Fruit fly (Drosophila melanogaster) whole organism, pupa: Measurements from ENCODE around the gene alphaTub85E.
A peak's percentile ranks its signal among the peaks of the same experiment; 100 is the strongest.

Experiments used
- CG10348 ChIP-seq: fragments of 200-800 bp; sonication (Bioruptor generic); IDR thresholded peaks from 2 replicates; pipeline ENCODE4 v1.3.6; 2022; ENCODE audit warnings: missing biosample characterization, missing genetic modification characterization
- CG12605 ChIP-seq: fragments of 200-800 bp; sonication (Bioruptor generic); IDR thresholded peaks from 2 replicates; pipeline ENCODE4 v1.3.6; 2022; ENCODE audit warnings: missing biosample characterization, missing genetic modification characterization
- CG13204 ChIP-seq: fragments of 200-800 bp; sonication (Bioruptor generic); optimal IDR thresholded peaks from 2 replicates; lab custom pipeline; 2018; ENCODE audit warnings: missing biosample characterization, mild to moderate bottlenecking, missing genetic modification characterization, moderate library complexity
- CG14655 ChIP-seq: fragments of 200-800 bp; sonication (Bioruptor generic); optimal IDR thresholded peaks from 3 replicates; lab custom pipeline; 2017; ENCODE audit warnings: mild to moderate bottlenecking, missing biosample characterization, missing genetic modification reagents, missing genetic modification characterization
- CG15710 ChIP-seq: fragments of 200-800 bp; sonication (Bioruptor generic); optimal IDR thresholded peaks from 2 replicates; lab custom pipeline; 2018; ENCODE audit warnings: missing biosample characterization, mild to moderate bottlenecking, missing genetic modification characterization, moderate library complexity
- CG17806 ChIP-seq: fragments of 200-800 bp; sonication (Bioruptor generic); optimal IDR thresholded peaks from 2 replicates; lab custom pipeline; 2018; ENCODE audit warnings: missing biosample characterization, mild to moderate bottlenecking, missing genetic modification characterization, moderate library complexity
- CG32121 ChIP-seq: fragments of 200-800 bp; sonication (Bioruptor generic); IDR thresholded peaks from 2 replicates; pipeline ENCODE4 v1.3.6; 2022; ENCODE audit warnings: missing biosample characterization, missing genetic modification characterization
- CG34367 ChIP-seq: fragments of 200-800 bp; sonication (Bioruptor generic); optimal IDR thresholded peaks from 2 replicates; lab custom pipeline; 2018; ENCODE audit warnings: missing biosample characterization, mild to moderate bottlenecking, missing genetic modification characterization
- CG4496 ChIP-seq: fragments of 200-800 bp; sonication (Bioruptor generic); IDR thresholded peaks from 3 replicates; pipeline ENCODE4 v1.3.6; 2022; ENCODE audit warnings: missing biosample characterization, missing genetic modification characterization
- CG8159 ChIP-seq: fragments of 200-800 bp; sonication (Bioruptor generic); optimal IDR thresholded peaks from 3 replicates; lab custom pipeline; 2018; ENCODE audit warnings: missing biosample characterization, mild to moderate bottlenecking, missing genetic modification characterization, moderate library complexity
- CG8301 ChIP-seq: fragments of 200-800 bp; sonication (Bioruptor generic); optimal IDR thresholded peaks from 2 replicates; lab custom pipeline; 2018; ENCODE audit warnings: missing biosample characterization, mild to moderate bottlenecking, missing genetic modification characterization
- CG9948 ChIP-seq: fragments of 200-800 bp; sonication (Bioruptor generic); optimal IDR thresholded peaks from 2 replicates; lab custom pipeline; 2018; ENCODE audit warnings: missing biosample characterization, mild to moderate bottlenecking, missing genetic modification characterization, moderate library complexity
- D1 ChIP-seq: fragments of 200-800 bp; sonication (Bioruptor generic); optimal IDR thresholded peaks from 2 replicates; lab custom pipeline; 2018; ENCODE audit warnings: missing biosample characterization, mild to moderate bottlenecking, missing genetic modification characterization, moderate library complexity
- EcR ChIP-seq: fragments of 200-800 bp; sonication (Bioruptor generic); optimal IDR thresholded peaks from 3 replicates; lab custom pipeline; 2019; ENCODE audit warnings: missing biosample characterization, missing genetic modification characterization, mild to moderate bottlenecking, moderate library complexity, missing genetic modification reagents
- Ets98B ChIP-seq: fragments of 200-800 bp; sonication (Bioruptor generic); IDR thresholded peaks from 2 replicates; pipeline ENCODE4 v1.3.6; 2022; ENCODE audit warnings: missing biosample characterization, missing genetic modification characterization
- Pif1A ChIP-seq: fragments of 200-800 bp; sonication (Bioruptor generic); optimal IDR thresholded peaks from 3 replicates; lab custom pipeline; 2016; ENCODE audit warnings: missing biosample characterization, missing genetic modification characterization
- Pif1B ChIP-seq: fragments of 200-800 bp; sonication (Bioruptor generic); optimal IDR thresholded peaks from 3 replicates; lab custom pipeline; 2016; ENCODE audit warnings: missing biosample characterization, missing genetic modification characterization
- Snoo ChIP-seq: fragments of 200-800 bp; sonication (Bioruptor generic); optimal IDR thresholded peaks from 3 replicates; lab custom pipeline; 2017; ENCODE audit warnings: missing biosample characterization, mild to moderate bottlenecking, missing genetic modification characterization, inconsistent platforms
- fd96Ca ChIP-seq: fragments of 200-800 bp; sonication (Bioruptor generic); IDR thresholded peaks from 3 replicates; pipeline ENCODE4 v1.3.6; 2022; ENCODE audit warnings: missing biosample characterization, missing genetic modification characterization
- gl ChIP-seq: fragments of 200-800 bp; sonication (Bioruptor generic); optimal IDR thresholded peaks from 2 replicates; lab custom pipeline; 2018; ENCODE audit warnings: missing biosample characterization, mild to moderate bottlenecking, missing genetic modification characterization
- rn ChIP-seq: fragments of 200-800 bp; sonication (Bioruptor generic); IDR thresholded peaks from 2 replicates; pipeline ENCODE4 v1.3.6; 2022; ENCODE audit warnings: missing biosample characterization, missing genetic modification characterization

alphaTub85E gene

dm6 chr3R:9704183-9705007 lies 28.7 kb downstream of the alphaTub85E start:
- TF ChIP-seq EcR, result peak; percentile 27
- no peak for TF ChIP-seq fd96Ca

DNA sequence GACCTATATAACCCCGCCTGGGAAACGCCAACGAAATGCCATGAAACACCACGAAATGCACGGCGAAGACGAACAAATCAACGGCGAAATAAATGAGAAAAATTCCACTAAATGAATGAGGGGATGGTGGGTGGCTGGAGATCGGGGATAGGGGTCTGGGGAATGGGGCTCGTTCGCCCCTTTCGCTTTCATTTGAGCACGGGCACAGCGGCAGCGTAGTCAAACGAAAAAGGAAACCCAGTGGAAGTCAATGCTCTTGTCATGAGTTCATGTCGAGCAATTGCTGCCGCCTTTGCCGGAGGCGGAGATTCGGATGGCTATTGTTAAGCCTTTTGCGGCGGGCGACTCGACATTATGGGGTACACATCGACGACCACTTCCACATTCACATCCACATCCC lies 29.8 kb downstream of the alphaTub85E start:
- no peak for TF ChIP-seq fd96Ca
- peak; percentile 68 for TF ChIP-seq EcR
- no peak for TF ChIP-seq CG8301 (tag; lab: Kevin White, UChicago)
- TF ChIP-seq CG34367 (tag; lab: Kevin White, UChicago), result no peak
- TF ChIP-seq Pif1B (GFP tag; lab: Kevin White, UChicago), result no peak

- TF ChIP-seq CG34367 (tag; lab: Kevin White, UChicago), result peak; percentile 7
- no peak for TF ChIP-seq CG13204 (GFP tag; lab: Kevin White, UChicago)
- no peak for TF ChIP-seq D1 (tag; lab: Kevin White, UChicago)
- TF ChIP-seq gl (tag; lab: Kevin White, UChicago), result no peak
- peak; percentile 27 for TF ChIP-seq Snoo (tag; lab: Kevin White, UChicago)
- no peak for TF ChIP-seq CG4496 (GFP tag; lab: Robert Waterston, UW)
- TF ChIP-seq CG12605 (GFP tag; lab: Robert Waterston, UW), result no peak
- peak; percentile 38 for TF ChIP-seq CG17806 (tag; lab: Kevin White, UChicago)
- TF ChIP-seq rn (GFP tag; lab: Robert Waterston, UW), result no peak
- TF ChIP-seq fd96Ca, result no peak
- peak; percentile 71 for TF ChIP-seq CG8301 (tag; lab: Kevin White, UChicago)
- TF ChIP-seq Ets98B (GFP tag; lab: Robert Waterston, UW), result no peak
- TF ChIP-seq EcR, result no peak
- peak; percentile 30 for TF ChIP-seq CG9948 (tag; lab: Kevin White, UChicago)
- no peak for TF ChIP-seq Pif1A (GFP tag; lab: Kevin White, UChicago)
- peak; percentile 12 for TF ChIP-seq CG15710 (tag; lab: Kevin White, UChicago)
- peak; percentile 67 for TF ChIP-seq CG14655
- peak; percentile 37 for TF ChIP-seq Pif1B (GFP tag; lab: Kevin White, UChicago)
- TF ChIP-seq CG10348 (GFP tag; lab: Robert Waterston, UW), result no peak
- no peak for TF ChIP-seq CG32121 (GFP tag; lab: Robert Waterston, UW)
- peak; percentile 33 for TF ChIP-seq CG8159
These were observed 30.5 kb downstream of the alphaTub85E start for dm6 chr3R:9702567-9702966.

DNA sequence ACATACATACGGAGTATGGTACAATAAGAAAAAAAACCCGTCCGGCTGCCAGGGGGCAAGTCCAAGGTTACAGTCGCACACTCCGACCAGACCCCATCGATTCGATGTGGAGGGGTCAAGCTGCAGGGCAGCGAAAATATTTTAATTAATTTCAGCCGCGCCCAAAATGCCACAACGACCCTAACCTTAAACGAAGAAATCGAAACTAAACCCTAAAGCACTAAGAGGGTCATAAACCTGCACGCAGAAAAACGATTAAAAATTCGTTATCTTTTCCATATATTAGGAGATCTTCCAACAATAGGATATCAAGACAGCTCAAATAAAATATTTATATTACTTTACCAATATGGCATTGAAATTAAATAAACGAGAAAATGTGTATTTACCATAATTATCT lies 31.2 kb downstream of the alphaTub85E start:
- TF ChIP-seq CG32121 (GFP tag; lab: Robert Waterston, UW), result no peak
- TF ChIP-seq EcR, result peak; percentile 30

DNA sequence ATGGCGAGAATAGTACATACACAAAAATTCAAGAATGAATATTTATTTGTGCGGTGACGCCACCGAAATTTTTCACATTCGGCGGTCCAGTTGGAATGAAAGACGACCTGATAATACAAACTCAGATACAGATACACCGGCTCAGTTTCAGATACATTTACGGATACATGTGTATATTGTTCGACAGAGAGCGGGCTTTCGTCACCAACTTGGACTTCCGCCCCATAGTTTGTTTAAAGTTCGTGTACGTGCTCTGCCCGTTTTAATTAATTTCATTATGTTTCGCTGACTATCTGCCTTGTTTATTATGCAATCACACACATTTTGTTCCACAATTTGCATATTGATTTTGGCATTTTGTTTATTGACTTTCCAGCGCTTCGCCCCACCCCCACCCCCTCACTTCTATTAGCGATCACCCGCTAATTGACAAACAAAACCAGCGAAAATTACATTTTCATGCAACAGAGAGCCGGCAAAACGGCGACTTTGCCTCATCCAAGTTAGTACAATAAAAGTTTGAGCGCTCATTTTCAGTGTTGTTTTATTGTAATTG lies 31.8 kb downstream of the alphaTub85E start:
- TF ChIP-seq CG34367 (tag; lab: Kevin White, UChicago) (no peak), CG8159 (no peak), gl (tag; lab: Kevin White, UChicago) (no peak), CG15710 (tag; lab: Kevin White, UChicago) (no peak), CG12605 (GFP tag; lab: Robert Waterston, UW) (no peak), Pif1A (GFP tag; lab: Kevin White, UChicago) (no peak), CG17806 (tag; lab: Kevin White, UChicago) (no peak)

DNA sequence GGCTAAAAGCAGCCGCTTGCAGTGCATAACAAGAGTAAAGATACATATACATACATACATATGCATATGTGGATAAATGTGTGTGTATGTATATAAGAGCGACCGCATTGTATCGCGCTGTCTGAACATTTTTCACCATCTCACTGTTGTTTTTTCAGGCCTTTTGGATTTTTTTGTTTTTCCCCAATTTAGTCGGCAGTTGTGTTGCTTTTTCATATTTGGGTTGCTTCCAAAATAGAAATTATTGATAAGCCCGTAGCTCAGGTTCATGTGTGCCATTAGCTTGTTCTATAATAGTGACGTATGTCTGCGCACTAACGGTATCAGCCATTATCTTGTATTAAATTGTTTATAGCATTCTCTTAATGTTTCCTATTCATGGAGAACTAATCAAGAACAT lies 32.5 kb downstream of the alphaTub85E start:
- TF ChIP-seq D1 (tag; lab: Kevin White, UChicago) (no peak), CG8301 (tag; lab: Kevin White, UChicago) (no peak), Pif1A (GFP tag; lab: Kevin White, UChicago) (no peak), Pif1B (GFP tag; lab: Kevin White, UChicago) (no peak), fd96Ca (no peak), Snoo (tag; lab: Kevin White, UChicago) (no peak), CG4496 (GFP tag; lab: Robert Waterston, UW) (no peak), CG13204 (GFP tag; lab: Kevin White, UChicago) (no peak), CG10348 (GFP tag; lab: Robert Waterston, UW) (no peak), EcR (no peak), Ets98B (GFP tag; lab: Robert Waterston, UW) (no peak), gl (tag; lab: Kevin White, UChicago) (no peak), CG14655 (no peak), CG17806 (tag; lab: Kevin White, UChicago) (no peak), CG32121 (GFP tag; lab: Robert Waterston, UW) (no peak), CG15710 (tag; lab: Kevin White, UChicago) (no peak)

- TF ChIP-seq CG10348 (GFP tag; lab: Robert Waterston, UW) (no peak), EcR (no peak), CG9948 (tag; lab: Kevin White, UChicago) (no peak), CG8301 (tag; lab: Kevin White, UChicago) (no peak), CG8159 (no peak), rn (GFP tag; lab: Robert Waterston, UW) (no peak), D1 (tag; lab: Kevin White, UChicago) (no peak), gl (tag; lab: Kevin White, UChicago) (no peak), CG15710 (tag; lab: Kevin White, UChicago) (no peak), Pif1A (GFP tag; lab: Kevin White, UChicago) (no peak), Ets98B (GFP tag; lab: Robert Waterston, UW) (no peak), Pif1B (GFP tag; lab: Kevin White, UChicago) (no peak), CG17806 (tag; lab: Kevin White, UChicago) (no peak), CG34367 (tag; lab: Kevin White, UChicago) (no peak)
- TF ChIP-seq, all 21 proteins: peak for 0
These were observed 38.1 kb downstream of the alphaTub85E start for dm6 chr3R:9694999-9695398.
